Fruit fly (Drosophila melanogaster) whole organism, embryonic: Measurements from ENCODE around the gene CG7781.

Experiments
- Atf3 ChIP-seq: fragments of 200-800 bp; sonication (Bioruptor generic); optimal IDR thresholded peaks from 3 replicates; lab custom pipeline; 2016; ENCODE audit warnings: missing biosample characterization, missing genetic modification characterization
- C15 ChIP-seq: fragments of 200-800 bp; sonication (Bioruptor generic); IDR thresholded peaks from 3 replicates; pipeline ENCODE4 v1.3.6; 2022; ENCODE audit warnings: missing biosample characterization, missing genetic modification characterization
- CG10209 ChIP-seq: fragments of 200-800 bp; sonication (Bioruptor generic); optimal IDR thresholded peaks from 3 replicates; lab custom pipeline; 2017; ENCODE audit warnings: missing biosample characterization, mild to moderate bottlenecking, missing genetic modification characterization, missing genetic modification reagents
- CG10462 ChIP-seq: fragments of 200-800 bp; sonication (Bioruptor generic); optimal IDR thresholded peaks from 2 replicates; lab custom pipeline; 2016; ENCODE audit warnings: missing biosample characterization, missing genetic modification characterization
- CG11093 ChIP-seq: fragments of 200-800 bp; sonication (Bioruptor generic); IDR thresholded peaks from 3 replicates; pipeline ENCODE4 v1.3.6; 2022; ENCODE audit warnings: missing biosample characterization, missing genetic modification characterization
- CG12219 ChIP-seq: fragments of 200-800 bp; sonication (Bioruptor generic); optimal IDR thresholded peaks from 3 replicates; lab custom pipeline; 2018; ENCODE audit warnings: missing biosample characterization, mild to moderate bottlenecking, missing genetic modification characterization
- CG14667 ChIP-seq: fragments of 200-800 bp; sonication (Bioruptor generic); IDR thresholded peaks from 2 replicates; pipeline ENCODE4 v1.3.6; 2022; ENCODE audit warnings: missing biosample characterization, missing genetic modification characterization
- CG17186 ChIP-seq: fragments of 200-800 bp; sonication (Bioruptor generic); optimal IDR thresholded peaks from 3 replicates; lab custom pipeline; 2017; ENCODE audit warnings: missing biosample characterization, missing genetic modification reagents, missing genetic modification characterization
- CG17829 ChIP-seq: fragments of 200-800 bp; optimal IDR thresholded peaks from 2 replicates; lab custom pipeline; 2019; ENCODE audit warnings: missing biosample characterization, mild to moderate bottlenecking, missing genetic modification characterization, moderate library complexity
- CG1792 ChIP-seq: fragments of 200-800 bp; sonication (Bioruptor generic); optimal IDR thresholded peaks from 2 replicates; lab custom pipeline; 2016; ENCODE audit warnings: missing biosample characterization, missing genetic modification characterization
- CG3281 ChIP-seq: fragments of 200-800 bp; sonication (Bioruptor generic); optimal IDR thresholded peaks from 3 replicates; lab custom pipeline; 2017; ENCODE audit warnings: missing biosample characterization, mild to moderate bottlenecking, missing genetic modification characterization
- CG33213 ChIP-seq: fragments of 200-800 bp; sonication (Bioruptor generic); optimal IDR thresholded peaks from 3 replicates; lab custom pipeline; 2016; ENCODE audit warnings: missing biosample characterization, missing genetic modification characterization
- CG4730 ChIP-seq: fragments of 200-800 bp; sonication (Bioruptor generic); IDR thresholded peaks from 2 replicates; pipeline ENCODE4 v1.3.6; 2022; ENCODE audit warnings: missing biosample characterization, missing genetic modification characterization
- CG4854 ChIP-seq: fragments of 200-800 bp; sonication (Bioruptor generic); optimal IDR thresholded peaks from 2 replicates; lab custom pipeline; 2016; ENCODE audit warnings: missing biosample characterization, missing genetic modification characterization, inconsistent platforms
- CG5245 ChIP-seq: fragments of 200-800 bp; sonication (Bioruptor generic); optimal IDR thresholded peaks from 3 replicates; lab custom pipeline; 2016; ENCODE audit warnings: missing biosample characterization, missing genetic modification characterization
- CG6683 ChIP-seq: fragments of 200-800 bp; sonication (Bioruptor generic); optimal IDR thresholded peaks from 2 replicates; lab custom pipeline; 2017; ENCODE audit warnings: missing biosample characterization, mild to moderate bottlenecking, missing genetic modification characterization, missing genetic modification reagents
- CG6765 ChIP-seq: fragments of 200-800 bp; sonication (Bioruptor generic); optimal IDR thresholded peaks from 3 replicates; lab custom pipeline; 2017; ENCODE audit warnings: missing biosample characterization, mild to moderate bottlenecking, missing genetic modification characterization
- CG6854 ChIP-seq: fragments of 200-800 bp; sonication (Bioruptor generic); optimal IDR thresholded peaks from 3 replicates; lab custom pipeline; 2017; ENCODE audit warnings: missing biosample characterization, mild to moderate bottlenecking, missing genetic modification characterization
- CG7786 ChIP-seq: fragments of 200-800 bp; sonication (Bioruptor generic); optimal IDR thresholded peaks from 2 replicates; lab custom pipeline; 2016; ENCODE audit warnings: missing biosample characterization, missing genetic modification characterization
- CG8944 ChIP-seq: fragments of 200-800 bp; sonication (Bioruptor generic); optimal IDR thresholded peaks from 3 replicates; lab custom pipeline; 2016; ENCODE audit warnings: missing biosample characterization, missing genetic modification characterization
- CG9609 ChIP-seq: fragments of 200-800 bp; sonication (Bioruptor generic); optimal IDR thresholded peaks from 3 replicates; lab custom pipeline; 2016; ENCODE audit warnings: missing biosample characterization, missing genetic modification characterization
- Deaf1 ChIP-seq: fragments of 200-800 bp; optimal IDR thresholded peaks from 3 replicates; lab custom pipeline; 2019; ENCODE audit warnings: missing biosample characterization, mild to moderate bottlenecking, missing genetic modification characterization, moderate library complexity
- Dek ChIP-seq: fragments of 200-800 bp; sonication (Bioruptor generic); optimal IDR thresholded peaks from 3 replicates; lab custom pipeline; 2019; ENCODE audit warnings: missing biosample characterization, mild to moderate bottlenecking, missing genetic modification characterization, moderate library complexity
- Dref ChIP-seq: fragments of 200-800 bp; sonication (Bioruptor generic); IDR thresholded peaks from 2 replicates; pipeline ENCODE4 v1.3.6; 2022; ENCODE audit warnings: missing biosample characterization, missing genetic modification characterization
- H2.0 ChIP-seq: fragments of 200-800 bp; sonication (Bioruptor generic); IDR thresholded peaks from 2 replicates; pipeline ENCODE4 v1.3.6; 2022; ENCODE audit warnings: missing biosample characterization, missing genetic modification characterization
- HLH3B ChIP-seq: fragments of 200-800 bp; sonication (Bioruptor generic); IDR thresholded peaks from 2 replicates; pipeline ENCODE4 v1.3.6; 2022; ENCODE audit warnings: missing biosample characterization, missing genetic modification characterization
- Mrtf ChIP-seq: fragments of 200-800 bp; sonication (Bioruptor generic); IDR thresholded peaks from 3 replicates; pipeline ENCODE4 v1.3.6; 2022; ENCODE audit warnings: missing biosample characterization, missing genetic modification characterization
- Nf-YB ChIP-seq: fragments of 200-800 bp; sonication (Bioruptor generic); optimal IDR thresholded peaks from 3 replicates; lab custom pipeline; 2019; ENCODE audit warnings: missing biosample characterization, mild to moderate bottlenecking, missing genetic modification characterization, moderate library complexity
- Rx ChIP-seq: fragments of 200-800 bp; sonication (Bioruptor generic); IDR thresholded peaks from 2 replicates; pipeline ENCODE4 v1.3.6; 2022; ENCODE audit warnings: missing biosample characterization, missing genetic modification characterization
- Stat92E ChIP-seq, 3 experiments: fragments of >200 bp in 2 of 3; fragments of 200-800 bp in 1 of 3; sonication (Bioruptor generic) in 1 of 3; optimal IDR thresholded peaks; 2 replicates each; lab custom pipeline; 2017 to 2019; ENCODE audit warnings: missing biosample characterization in 3 of 3, missing genetic modification characterization in 3 of 3, mild to moderate bottlenecking in 1 of 3, moderate library complexity in 1 of 3
- YL-1 ChIP-seq: fragments of 200-800 bp; sonication (Bioruptor generic); optimal IDR thresholded peaks from 3 replicates; lab custom pipeline; 2017; ENCODE audit warnings: missing biosample characterization, mild to moderate bottlenecking, missing genetic modification characterization
- ase ChIP-seq: fragments of 200-800 bp; sonication (Bioruptor generic); IDR thresholded peaks from 3 replicates; pipeline ENCODE4 v1.3.6; 2022; ENCODE audit warnings: missing biosample characterization, missing genetic modification characterization
- bcd ChIP-seq: fragments of 200-800 bp; sonication (Bioruptor generic); optimal IDR thresholded peaks from 2 replicates; lab custom pipeline; 2017; ENCODE audit warnings: missing biosample characterization, mild to moderate bottlenecking, missing genetic modification characterization
- cas ChIP-seq: fragments of 200-800 bp; sonication (Bioruptor generic); IDR thresholded peaks from 2 replicates; pipeline ENCODE4 v1.3.6; 2022; ENCODE audit warnings: missing biosample characterization, missing genetic modification characterization
- chn ChIP-seq: fragments of 200-800 bp; sonication (Bioruptor generic); optimal IDR thresholded peaks from 2 replicates; lab custom pipeline; 2016; ENCODE audit warnings: missing biosample characterization, missing genetic modification characterization
- fd102C ChIP-seq: fragments of 200-800 bp; sonication (Bioruptor generic); optimal IDR thresholded peaks from 2 replicates; lab custom pipeline; 2018; ENCODE audit warnings: missing biosample characterization, mild to moderate bottlenecking, missing genetic modification characterization, moderate library complexity
- gcm ChIP-seq: fragments of 200-800 bp; sonication (Bioruptor generic); optimal IDR thresholded peaks from 2 replicates; lab custom pipeline; 2019; ENCODE audit warnings: missing biosample characterization, mild to moderate bottlenecking, missing genetic modification characterization, moderate library complexity
- gsb ChIP-seq: fragments of 200-800 bp; sonication (Bioruptor generic); IDR thresholded peaks from 2 replicates; pipeline ENCODE4 v1.3.6; 2022; ENCODE audit warnings: missing biosample characterization, missing genetic modification characterization
- hbn ChIP-seq: fragments of 200-800 bp; sonication (Bioruptor generic); IDR thresholded peaks from 2 replicates; pipeline ENCODE4 v1.3.6; 2022; ENCODE audit warnings: missing biosample characterization, missing genetic modification characterization; ENCODE audit not compliant: partially characterized antibody
- lov ChIP-seq, 2 experiments: fragments of 200-800 bp in 1 of 2; fragments of >200 bp in 1 of 2; sonication (Bioruptor generic) in 1 of 2; IDR thresholded peaks in 1 of 2; optimal IDR thresholded peaks in 1 of 2; 2 replicates in 1 of 2; 3 replicates in 1 of 2; pipeline versions ENCODE4 v1.3.6 to Lab custom; 2017 to 2022; ENCODE audit warnings: missing biosample characterization in 1 of 2, missing genetic modification characterization in 1 of 2
- oc ChIP-seq: fragments of 200-800 bp; sonication (Bioruptor generic); optimal IDR thresholded peaks from 2 replicates; lab custom pipeline; 2018; ENCODE audit warnings: missing biosample characterization, mild to moderate bottlenecking, missing genetic modification characterization, moderate library complexity
- p53 ChIP-seq: fragments of 200-800 bp; sonication (Bioruptor generic); optimal IDR thresholded peaks from 2 replicates; lab custom pipeline; 2016; ENCODE audit warnings: missing biosample characterization, missing genetic modification characterization
- pzg ChIP-seq: fragments of 200-800 bp; sonication (Bioruptor generic); optimal IDR thresholded peaks from 3 replicates; lab custom pipeline; 2018; ENCODE audit warnings: missing biosample characterization, mild to moderate bottlenecking, missing genetic modification characterization, moderate library complexity
- row ChIP-seq: fragments of 200-800 bp; sonication (Bioruptor generic); IDR thresholded peaks from 3 replicates; pipeline ENCODE4 v1.3.6; 2022; ENCODE audit warnings: missing biosample characterization, missing genetic modification characterization
- schlank ChIP-seq: fragments of 200-800 bp; sonication (Bioruptor generic); optimal IDR thresholded peaks from 2 replicates; lab custom pipeline; 2018; ENCODE audit warnings: missing biosample characterization, mild to moderate bottlenecking, missing genetic modification characterization
- sna ChIP-seq: fragments of 200-800 bp; sonication (Bioruptor generic); IDR thresholded peaks from 2 replicates; pipeline ENCODE4 v1.3.6; 2022; ENCODE audit warnings: missing biosample characterization, missing genetic modification characterization; ENCODE audit not compliant: partially characterized antibody
- so ChIP-seq: fragments of 200-800 bp; sonication (Bioruptor generic); IDR thresholded peaks from 3 replicates; pipeline ENCODE4 v1.3.6; 2022; ENCODE audit warnings: missing biosample characterization, missing genetic modification characterization
- ssp ChIP-seq: fragments of 200-800 bp; sonication (Bioruptor generic); IDR thresholded peaks from 2 replicates; pipeline ENCODE4 v1.3.6; 2022; ENCODE audit warnings: missing biosample characterization, missing genetic modification characterization
- stwl ChIP-seq: fragments of 200-800 bp; sonication (Bioruptor generic); optimal IDR thresholded peaks from 3 replicates; lab custom pipeline; 2018; ENCODE audit warnings: missing biosample characterization, mild to moderate bottlenecking, missing genetic modification characterization, moderate library complexity
- tup ChIP-seq: fragments of 200-800 bp; sonication (Bioruptor generic); optimal IDR thresholded peaks from 2 replicates; lab custom pipeline; 2016; ENCODE audit warnings: missing biosample characterization, mild to moderate bottlenecking, missing genetic modification characterization, moderate library complexity

CG7781 gene

DNA sequence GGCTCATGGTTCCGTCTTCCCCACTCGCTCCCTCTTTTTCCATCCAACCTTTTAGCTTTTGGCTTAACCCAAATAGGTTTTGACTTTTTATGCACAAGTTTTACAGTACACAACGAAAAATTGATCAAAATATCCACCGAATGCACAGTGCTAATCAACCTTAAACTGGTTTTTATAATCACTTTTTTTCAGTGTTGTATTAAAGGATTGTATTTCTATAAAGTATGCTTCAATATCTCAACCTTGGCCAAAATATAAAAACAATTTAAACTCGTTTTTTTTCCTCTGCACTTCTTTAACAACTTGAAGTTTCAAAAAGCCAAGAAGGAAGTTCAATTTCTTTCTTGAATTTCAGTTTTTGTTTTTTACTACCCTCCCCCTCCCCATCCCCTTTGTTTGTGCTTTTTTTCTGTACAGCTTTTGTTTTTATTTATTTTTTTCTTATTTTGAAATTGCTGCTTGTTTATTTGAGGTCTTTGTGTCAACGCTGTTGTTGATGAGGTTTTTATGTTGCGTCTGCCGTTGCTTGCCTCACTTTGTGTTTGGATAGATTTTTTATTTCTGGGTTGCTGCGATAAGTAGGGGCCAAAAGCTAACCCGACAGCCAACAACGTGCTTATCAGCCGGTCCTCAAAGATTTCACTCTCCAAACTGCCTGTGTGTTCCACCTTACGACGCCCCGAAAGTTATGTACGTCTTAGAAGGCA lies 40.1 kb downstream of the CG7781 start (continued):
- TF ChIP-seq CG4730, result no peak
- no peak for TF ChIP-seq tup (GFP tag; lab: Kevin White, UChicago)
- no peak for TF ChIP-seq Dek (tag; lab: Kevin White, UChicago)
- no peak for TF ChIP-seq CG6854 (GFP tag; lab: Kevin White, UChicago)
- TF ChIP-seq CG3281 (GFP tag; lab: Kevin White, UChicago), result peak; percentile 9
- peak; percentile 5 for TF ChIP-seq CG17829
- TF ChIP-seq bcd (GFP tag; lab: Kevin White, UChicago), result no peak
- TF ChIP-seq so, result no peak
- no peak for TF ChIP-seq CG6765 (GFP tag; lab: Kevin White, UChicago)
- no peak for TF ChIP-seq Nf-YB
- no peak for TF ChIP-seq lov (optimal IDR thresholded peaks at IDR 0.05; lab: Kevin White, UChicago)
- no peak for TF ChIP-seq lov (GFP tag; IDR thresholded peaks at IDR 0.05; lab: Robert Waterston, UW)
- no peak for TF ChIP-seq CG10462 (GFP tag; lab: Kevin White, UChicago)
- no peak for TF ChIP-seq schlank (tag; lab: Kevin White, UChicago)
- TF ChIP-seq YL-1 (GFP tag; lab: Kevin White, UChicago), result no peak
- no peak for TF ChIP-seq p53 (GFP tag; lab: Kevin White, UChicago)
- no peak for TF ChIP-seq sna (GFP tag; lab: Robert Waterston, UW)
- TF ChIP-seq CG8944 (GFP tag; lab: Kevin White, UChicago), result no peak
- no peak for TF ChIP-seq Dref (GFP tag; lab: Robert Waterston, UW)
- no peak for TF ChIP-seq Rx (GFP tag; lab: Robert Waterston, UW)
- no peak for TF ChIP-seq C15 (GFP tag; lab: Robert Waterston, UW)
- no peak for TF ChIP-seq stwl (tag; lab: Kevin White, UChicago)
- no peak for TF ChIP-seq ase (GFP tag; lab: Robert Waterston, UW)
- no peak for TF ChIP-seq Atf3 (GFP tag; lab: Kevin White, UChicago)
- no peak for TF ChIP-seq CG9609
- no peak for TF ChIP-seq ssp (GFP tag; lab: Robert Waterston, UW)
- TF ChIP-seq CG10209 (GFP tag; lab: Kevin White, UChicago), result no peak
- no peak for TF ChIP-seq chn
- TF ChIP-seq HLH3B (GFP tag; lab: Robert Waterston, UW), result no peak
- no peak for TF ChIP-seq CG1792 (GFP tag; lab: Kevin White, UChicago)
- TF ChIP-seq pzg (GFP tag; lab: Kevin White, UChicago), result no peak
- TF ChIP-seq CG11093 (GFP tag; lab: Robert Waterston, UW), result no peak
- TF ChIP-seq cas (GFP tag; lab: Robert Waterston, UW), result no peak
- no peak for TF ChIP-seq CG6683
- TF ChIP-seq CG17186 (GFP tag; lab: Kevin White, UChicago), result no peak
- no peak for TF ChIP-seq CG7786 (GFP tag; lab: Kevin White, UChicago)
- 0 out of 3 replicates have a peak, but pooled peaks have one; percentile 14 for TF ChIP-seq row (GFP tag; lab: Robert Waterston, UW)
- no peak for TF ChIP-seq H2.0 (GFP tag; lab: Robert Waterston, UW)
- TF ChIP-seq CG33213 (GFP tag; lab: Kevin White, UChicago), result no peak
- TF ChIP-seq CG4854 (GFP tag; lab: Kevin White, UChicago), result no peak
- no peak for TF ChIP-seq Stat92E (GFP tag; optimal IDR thresholded peaks at IDR 0.05; lab: Kevin White, UChicago)
- no peak for TF ChIP-seq oc
- TF ChIP-seq gsb (GFP tag; lab: Robert Waterston, UW), result no peak
- no peak for TF ChIP-seq CG14667 (GFP tag; lab: Robert Waterston, UW)
- TF ChIP-seq gcm (GFP tag; lab: Kevin White, UChicago), result no peak
- no peak for TF ChIP-seq Deaf1 (tag; lab: Kevin White, UChicago)
- no peak for TF ChIP-seq fd102C (GFP tag; lab: Kevin White, UChicago)
- TF ChIP-seq Mrtf, result no peak
- TF ChIP-seq hbn (GFP tag; lab: Robert Waterston, UW), result no peak
- TF ChIP-seq CG5245 (GFP tag; lab: Kevin White, UChicago), result no peak
- no peak for TF ChIP-seq CG12219 (GFP tag; lab: Kevin White, UChicago)
